Worm (Caenorhabditis elegans) whole organism, late embryonic: ENCODE results near the gene M04C3.5.

ENCODE experiments used
- C08G9.2 ChIP-seq: sonication (generic microtip); optimal IDR thresholded peaks from 2 replicates; lab custom pipeline; 2016; ENCODE audit warnings: mild to moderate bottlenecking, missing genetic modification characterization, moderate library complexity, missing compliant biosample characterization
- C38D4.7 ChIP-seq: fragments of 200-800 bp; sonication (Bioruptor generic); optimal IDR thresholded peaks from 2 replicates; lab custom pipeline; 2018; ENCODE audit warnings: mild to moderate bottlenecking, missing genetic modification characterization, moderate library complexity, missing compliant biosample characterization
- F13H6.1 ChIP-seq: sonication (generic microtip); optimal IDR thresholded peaks from 2 replicates; lab custom pipeline; 2016; ENCODE audit warnings: missing genetic modification characterization, missing compliant biosample characterization
- ama-1 ChIP-seq: fragments of 150-350 bp; optimal IDR thresholded peaks from 2 replicates; lab custom pipeline; 2014
- ceh-14 ChIP-seq: sonication (generic microtip); optimal IDR thresholded peaks from 2 replicates; lab custom pipeline; 2016; ENCODE audit warnings: missing genotype, missing genetic modification characterization, missing compliant biosample characterization
- ceh-18 ChIP-seq: sonication (generic microtip); optimal IDR thresholded peaks from 2 replicates; lab custom pipeline; 2016; ENCODE audit warnings: missing genetic modification characterization, missing compliant biosample characterization
- ceh-19 ChIP-seq: fragments of 200-800 bp; sonication (Bioruptor generic); optimal IDR thresholded peaks from 2 replicates; lab custom pipeline; 2018; ENCODE audit warnings: mild to moderate bottlenecking, missing genetic modification characterization, missing compliant biosample characterization
- ceh-22 ChIP-seq: sonication (generic microtip); optimal IDR thresholded peaks from 2 replicates; lab custom pipeline; 2017; ENCODE audit warnings: missing biosample characterization, missing genetic modification characterization
- ceh-24 ChIP-seq: sonication (generic microtip); optimal IDR thresholded peaks from 2 replicates; lab custom pipeline; 2016; ENCODE audit warnings: mild to moderate bottlenecking, missing genetic modification characterization, missing compliant biosample characterization
- ceh-30 ChIP-seq: fragments of 150-350 bp; optimal IDR thresholded peaks from 2 replicates; lab custom pipeline; 2014; ENCODE audit warnings: missing biosample characterization, missing genetic modification characterization
- ceh-31 ChIP-seq: sonication (generic microtip); optimal IDR thresholded peaks from 2 replicates; lab custom pipeline; 2016; ENCODE audit warnings: missing genetic modification characterization, missing compliant biosample characterization
- ceh-34 ChIP-seq: sonication (generic microtip); optimal IDR thresholded peaks from 2 replicates; lab custom pipeline; 2016; ENCODE audit warnings: mild to moderate bottlenecking, missing genetic modification characterization, missing compliant biosample characterization
- ceh-48 ChIP-seq: sonication (generic microtip); optimal IDR thresholded peaks from 2 replicates; lab custom pipeline; 2016; ENCODE audit warnings: missing genetic modification characterization, inconsistent platforms, missing compliant biosample characterization
- dve-1 ChIP-seq: sonication (generic microtip); optimal IDR thresholded peaks from 2 replicates; lab custom pipeline; 2017; ENCODE audit warnings: antibody characterized with exemption, mild to moderate bottlenecking, missing genetic modification characterization, missing compliant biosample characterization
- elt-2 ChIP-seq: sonication (generic microtip); optimal IDR thresholded peaks from 2 replicates; lab custom pipeline; 2016; ENCODE audit warnings: missing genetic modification reagents, missing genetic modification characterization, missing compliant biosample characterization
- elt-4 ChIP-seq: sonication (generic microtip); optimal IDR thresholded peaks from 2 replicates; lab custom pipeline; 2016; ENCODE audit warnings: missing genetic modification characterization, missing compliant biosample characterization
- fkh-10 ChIP-seq: fragments of 150-350 bp; optimal IDR thresholded peaks from 2 replicates; lab custom pipeline; 2014; ENCODE audit warnings: missing biosample characterization, missing genetic modification reagents, missing genetic modification characterization
- gmeb-2 ChIP-seq: sonication (generic microtip); optimal IDR thresholded peaks from 2 replicates; lab custom pipeline; 2016; ENCODE audit warnings: missing genetic modification characterization, inconsistent platforms, missing compliant biosample characterization
- hlh-13 ChIP-seq: fragments of 200-800 bp; sonication (Bioruptor generic); optimal IDR thresholded peaks from 2 replicates; lab custom pipeline; 2018; ENCODE audit warnings: mild to moderate bottlenecking, missing genetic modification characterization, missing compliant biosample characterization
- hlh-30 ChIP-seq: sonication (generic microtip); optimal IDR thresholded peaks from 2 replicates; lab custom pipeline; 2017; ENCODE audit warnings: antibody characterized with exemption, missing genetic modification characterization, missing compliant biosample characterization; ENCODE audit not compliant: insufficient read depth
- hlh-8 ChIP-seq: sonication (generic microtip); optimal IDR thresholded peaks from 2 replicates; lab custom pipeline; 2016; ENCODE audit warnings: missing genotype, missing genetic modification characterization, missing compliant biosample characterization
- lin-11 ChIP-seq: fragments of 200-800 bp; sonication (Bioruptor generic); optimal IDR thresholded peaks from 2 replicates; lab custom pipeline; 2018; ENCODE audit warnings: mild to moderate bottlenecking, missing genetic modification characterization, missing compliant biosample characterization
- mec-3 ChIP-seq: sonication (generic microtip); optimal IDR thresholded peaks from 2 replicates; lab custom pipeline; 2016; ENCODE audit warnings: borderline replicate concordance, missing genetic modification characterization, missing compliant biosample characterization
- nhr-232 ChIP-seq: sonication (generic microtip); optimal IDR thresholded peaks from 2 replicates; lab custom pipeline; 2016; ENCODE audit warnings: missing genetic modification characterization, missing compliant biosample characterization
- npax-4 ChIP-seq: sonication (generic microtip); optimal IDR thresholded peaks from 2 replicates; lab custom pipeline; 2016; ENCODE audit warnings: missing genetic modification characterization, missing compliant biosample characterization
- pat-9 ChIP-seq: fragments of 200-800 bp; sonication (Bioruptor generic); optimal IDR thresholded peaks from 2 replicates; lab custom pipeline; 2018; ENCODE audit warnings: mild to moderate bottlenecking, missing genetic modification characterization, moderate library complexity, missing compliant biosample characterization
- pax-1 ChIP-seq: fragments of 150-350 bp; optimal IDR thresholded peaks from 2 replicates; lab custom pipeline; 2014; ENCODE audit warnings: missing biosample characterization, missing genetic modification characterization
- pha-4 ChIP-seq: fragments of 150-350 bp; optimal IDR thresholded peaks from 2 replicates; lab custom pipeline; 2018; ENCODE audit warnings: missing biosample characterization, missing genetic modification reagents, missing genetic modification characterization
- pros-1 ChIP-seq: fragments of 150-350 bp; optimal IDR thresholded peaks from 2 replicates; lab custom pipeline; 2014; ENCODE audit warnings: missing biosample characterization, missing genetic modification reagents, missing genetic modification characterization
- ref-2 ChIP-seq: sonication (generic microtip); optimal IDR thresholded peaks from 2 replicates; lab custom pipeline; 2016; ENCODE audit warnings: missing genetic modification characterization, missing compliant biosample characterization
- rnt-1 ChIP-seq: sonication (generic microtip); optimal IDR thresholded peaks from 2 replicates; lab custom pipeline; 2016; ENCODE audit warnings: missing genetic modification characterization, missing compliant biosample characterization
- sdc-2 ChIP-seq: sonication (generic microtip); optimal IDR thresholded peaks from 2 replicates; lab custom pipeline; 2016; ENCODE audit warnings: missing genotype, missing genetic modification characterization, missing compliant biosample characterization
- syd-9 ChIP-seq: sonication (generic microtip); optimal IDR thresholded peaks from 2 replicates; lab custom pipeline; 2016; ENCODE audit warnings: mild to moderate bottlenecking, missing genetic modification characterization, moderate library complexity, missing compliant biosample characterization
- tbx-7 ChIP-seq: sonication (generic microtip); optimal IDR thresholded peaks from 2 replicates; lab custom pipeline; 2016; ENCODE audit warnings: missing genotype, missing genetic modification characterization, missing compliant biosample characterization
- unc-3 ChIP-seq, 2 experiments: fragments of 200-800 bp in 1 of 2; sonication (Bioruptor generic) in 1 of 2; sonication (generic microtip) in 1 of 2; conservative IDR thresholded peaks in 1 of 2; optimal IDR thresholded peaks in 1 of 2; 2 replicates each; pipeline versions ENCODE4 v1.3.6 to Lab custom; 2016 to 2022; ENCODE audit warnings: missing compliant biosample characterization in 2 of 2, missing genetic modification characterization in 2 of 2, missing genetic modification reagents in 1 of 2
- unc-42 ChIP-seq: sonication (generic microtip); optimal IDR thresholded peaks from 2 replicates; lab custom pipeline; 2016; ENCODE audit warnings: missing genotype, missing genetic modification characterization, missing compliant biosample characterization
- unc-55 ChIP-seq: sonication (generic microtip); optimal IDR thresholded peaks from 2 replicates; lab custom pipeline; 2017; ENCODE audit warnings: missing biosample characterization, missing genetic modification reagents, missing genetic modification characterization
- unc-86 ChIP-seq: sonication (generic microtip); optimal IDR thresholded peaks from 2 replicates; lab custom pipeline; 2016; ENCODE audit warnings: missing genetic modification characterization, missing compliant biosample characterization
- zip-5 ChIP-seq: sonication (generic microtip); optimal IDR thresholded peaks from 2 replicates; lab custom pipeline; 2016; ENCODE audit warnings: missing genetic modification characterization, missing compliant biosample characterization

The M04C3.5 gene

DNA sequence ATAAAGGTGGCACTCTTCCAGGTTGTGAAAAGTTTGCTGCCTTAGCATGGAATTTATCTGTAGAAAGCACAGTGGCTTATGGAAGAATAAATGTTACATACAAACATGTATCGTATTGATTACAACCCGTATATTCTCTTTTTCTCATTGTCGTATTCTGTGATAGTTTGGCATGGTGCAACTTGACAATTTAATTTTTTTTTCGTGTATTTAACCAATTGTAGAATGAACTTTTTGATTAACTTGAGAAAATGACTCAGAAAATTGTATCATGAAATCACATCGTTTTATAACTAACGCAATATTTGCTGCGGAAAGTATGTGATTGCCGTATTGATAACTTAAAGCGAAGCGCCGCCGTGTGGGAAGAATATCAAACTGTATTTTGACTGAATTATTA is 7.6 kb downstream of the M04C3.5 start, which contains the start of gene Y43F8B.24:
Gene Y43F8B.24 (plus strand): TSS at position 301 of the 400 bp plus-strand sequence.
- TF ChIP-seq ceh-18 (tag; lab: Kevin White, UChicago) (no peak), sdc-2 (tag; lab: Kevin White, UChicago) (no peak), ceh-31 (no peak), C08G9.2 (no peak), gmeb-2 (tag; lab: Kevin White, UChicago) (no peak), pros-1 (no peak), hlh-13 (no peak), ceh-34 (tag; lab: Kevin White, UChicago) (no peak), dve-1 (tag; lab: Kevin White, UChicago) (no peak), ceh-30 (tag; lab: Kevin White, UChicago) (no peak), pat-9 (no peak), pha-4 (no peak), ref-2 (tag; lab: Kevin White, UChicago) (no peak), lin-11 (tag; lab: Kevin White, UChicago) (no peak)

ce11 chrV:19462020-19462419 is 12.5 kb downstream of the M04C3.5 start, which contains the start of gene Y43F8B.15:
Gene Y43F8B.15, minus strand, starts transcription at chrV:19462120.
- TF ChIP-seq ama-1 (lab: Kevin White, UChicago) (no peak), elt-2 (tag; lab: Kevin White, UChicago) (no peak)
- TF ChIP-seq, all 69 proteins: peak for 0

DNA sequence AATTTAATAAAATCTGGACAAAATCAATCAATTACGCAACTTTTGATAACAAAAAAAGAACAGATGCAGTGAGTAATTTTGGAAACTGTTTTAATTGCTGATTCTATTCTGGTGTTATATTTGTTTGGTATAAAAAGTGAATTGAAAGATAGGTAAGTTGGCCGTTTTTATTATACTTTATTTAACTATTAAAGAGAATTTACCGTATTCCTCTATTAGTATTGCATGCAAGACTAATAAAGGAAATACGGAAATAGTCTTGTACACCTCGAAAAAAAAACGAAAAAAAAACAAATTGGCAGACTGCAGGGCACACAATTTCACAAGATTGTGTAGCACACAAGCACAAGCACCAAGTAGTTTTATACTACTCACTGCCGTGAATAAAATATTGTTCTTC is 13.1 kb downstream of the M04C3.5 start, which contains the start of gene Y43F8B.25:
Gene Y43F8B.25 (plus strand): TSS at position 301 of the 400 bp plus-strand sequence.
- TF ChIP-seq dve-1 (tag; lab: Kevin White, UChicago) (no peak), npax-4 (no peak), hlh-30 (tag; lab: Kevin White, UChicago) (no peak), syd-9 (no peak), unc-42 (tag; lab: Kevin White, UChicago) (no peak), nhr-232 (tag; lab: Kevin White, UChicago) (no peak), unc-3 (GFP tag; conservative IDR thresholded peaks at IDR 0.05; lab: Robert Waterston, UW) (no peak), unc-3 (tag; optimal IDR thresholded peaks at IDR 0.05; lab: Kevin White, UChicago) (no peak), ceh-19 (no peak), ceh-31 (no peak)

DNA sequence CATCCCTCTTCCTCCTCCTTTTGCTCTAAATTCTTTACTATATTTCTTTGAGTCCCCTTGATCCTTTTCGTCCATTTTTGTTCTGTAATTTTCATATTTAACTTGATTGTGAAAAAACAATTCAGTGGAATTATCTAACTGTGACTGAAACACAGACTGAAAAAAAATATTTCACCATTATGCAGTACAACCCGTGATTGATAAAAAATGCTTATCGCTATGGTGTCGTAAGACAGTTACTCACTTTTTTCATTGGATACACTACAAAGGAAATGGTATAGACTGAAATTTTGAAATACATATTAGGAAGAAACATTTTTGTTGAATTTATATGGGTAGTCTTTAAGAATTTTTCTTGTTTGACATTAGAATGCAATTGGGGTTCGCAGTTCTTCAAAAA is 18.0 kb downstream of the M04C3.5 start, which contains the start of gene Y43F8B.23:
Gene Y43F8B.23 (minus strand): TSS at position 75 of the 400 bp plus-strand sequence.
- TF ChIP-seq dve-1 (tag; lab: Kevin White, UChicago) = no peak
- no peak for TF ChIP-seq ceh-24 (tag; lab: Kevin White, UChicago)
- no peak for TF ChIP-seq pat-9
- TF ChIP-seq pax-1 = no peak
- no peak for TF ChIP-seq ceh-48 (tag; lab: Kevin White, UChicago)
- no peak for TF ChIP-seq pros-1
- no peak for TF ChIP-seq F13H6.1 (tag; lab: Kevin White, UChicago)
- TF ChIP-seq hlh-8 (tag; lab: Kevin White, UChicago) = no peak

DNA sequence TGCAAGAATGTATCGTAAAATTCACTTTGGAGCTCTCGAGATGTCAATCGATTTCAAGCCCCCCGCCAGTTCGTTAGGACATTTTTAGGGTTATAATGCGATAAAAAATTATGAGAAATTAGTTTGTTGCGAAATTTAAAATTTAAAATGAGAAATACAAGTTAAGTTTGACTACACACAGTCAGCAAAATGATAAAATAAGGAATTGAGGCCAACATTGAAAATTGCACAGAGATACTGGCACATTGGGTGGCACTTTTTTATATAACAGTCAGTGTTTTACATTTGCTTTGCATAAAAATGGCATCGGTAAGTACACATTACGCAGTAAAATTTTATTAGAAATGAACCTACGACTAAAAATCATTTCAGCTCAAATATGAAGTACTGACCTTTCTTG is 18.6 kb downstream of the M04C3.5 start, which contains the start of gene Y43F8B.12:
Gene Y43F8B.12 (plus strand): TSS at position 301 of the 400 bp plus-strand sequence.
- TF ChIP-seq rnt-1 = no peak
- no peak for TF ChIP-seq fkh-10
- no peak for TF ChIP-seq pax-1
- no peak for TF ChIP-seq ceh-14 (tag; lab: Kevin White, UChicago)
- TF ChIP-seq, all 69 proteins: peak for 0

ce11 chrV:19470385-19470784 is 20.9 kb downstream of the M04C3.5 start, which contains the start of gene Y43F8B.11:
Gene Y43F8B.11, plus strand, starts transcription at chrV:19470685.
- TF ChIP-seq pros-1 (no peak), tbx-7 (tag; lab: Kevin White, UChicago) (no peak), F13H6.1 (tag; lab: Kevin White, UChicago) (no peak), ceh-14 (tag; lab: Kevin White, UChicago) (no peak), zip-5 (tag; lab: Kevin White, UChicago) (no peak), C38D4.7 (GFP tag; lab: Kevin White, UChicago) (no peak), ceh-22 (tag; lab: Kevin White, UChicago) (no peak), elt-2 (tag; lab: Kevin White, UChicago) (no peak), unc-86 (tag; lab: Kevin White, UChicago) (no peak), elt-4 (tag; lab: Kevin White, UChicago) (no peak), dve-1 (tag; lab: Kevin White, UChicago) (no peak), mec-3 (no peak), unc-55 (no peak)
